Worm (Caenorhabditis elegans): ENCODE measurements around the gene Y80D3A.8.

DNA sequence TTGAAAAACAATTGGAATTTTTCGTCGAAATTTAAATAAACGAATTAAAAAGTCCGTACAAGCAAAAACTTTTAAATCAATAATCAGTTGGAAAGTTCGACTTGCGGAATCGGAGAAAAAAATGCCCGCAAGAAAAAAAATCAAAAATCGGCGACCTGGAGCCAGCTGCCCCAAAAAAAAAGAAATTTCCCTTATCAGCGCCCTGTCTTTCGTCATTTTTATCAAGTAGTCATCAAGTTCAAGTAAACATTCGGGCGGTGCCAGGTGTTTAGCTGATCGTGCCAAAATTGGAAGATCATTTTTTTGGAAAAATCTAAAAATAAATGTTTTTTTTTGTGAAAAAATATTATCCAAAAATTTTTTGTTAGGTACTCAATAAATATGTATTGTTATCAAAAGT is 37.9 kb downstream of the Y80D3A.8 start:
- TF ChIP-seq flt-1 (GFP tag; IDR thresholded peaks at IDR 0.05) (no peak), ztf-29 (GFP tag; IDR thresholded peaks at IDR 0.05) (no peak), med-1 (GFP tag; optimal IDR thresholded peaks at IDR 0.05; ENCODE audit: insufficient read depth) (no peak), tab-1 (GFP tag; IDR thresholded peaks at IDR 0.05) (no peak), ztf-23 (GFP tag; IDR thresholded peaks at IDR 0.05) (no peak), T22C8.4 (GFP tag; IDR thresholded peaks at IDR 0.05) (no peak), ref-1 (GFP tag; conservative IDR thresholded peaks at IDR 0.05) (no peak)
